Worm (Caenorhabditis elegans): ENCODE results near the gene F53B1.9.

DNA sequence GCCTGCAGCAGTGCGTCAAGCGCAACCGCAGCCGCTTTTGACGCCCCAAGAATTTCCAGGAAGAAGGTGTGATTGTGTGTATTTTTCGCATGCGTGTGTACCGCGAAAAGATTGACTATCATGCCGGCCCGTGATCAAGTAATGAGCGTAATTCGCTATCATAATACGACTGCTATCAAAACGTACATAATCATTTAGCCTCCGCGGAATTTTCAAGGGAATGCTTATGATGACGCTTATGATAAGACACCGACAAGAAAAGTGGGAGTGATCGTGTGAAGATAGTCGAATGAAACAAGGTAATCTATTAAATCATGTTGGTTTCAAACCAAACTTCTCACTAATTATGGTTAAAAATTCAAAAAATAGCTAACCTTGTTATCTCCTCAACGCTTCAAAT lies 26.2 kb upstream of the F53B1.9 start:
- TF ChIP-seq nhr-11 (tag; optimal IDR thresholded peaks at IDR 0.05) (no peak), lin-11 (tag; optimal IDR thresholded peaks at IDR 0.05) (no peak), fkh-10 (GFP tag; optimal IDR thresholded peaks at IDR 0.05) (no peak), pha-4 (tag; optimal IDR thresholded peaks at IDR 0.05) (no peak), hlh-30 (tag; optimal IDR thresholded peaks at IDR 0.05; ENCODE audit: insufficient read depth) (no peak), ama-1 (optimal IDR thresholded peaks at IDR 0.05) (no peak)
